Worm (Caenorhabditis elegans) whole organism, midembryonic: ENCODE results near the gene F18A1.7.

Source experiments
- flt-1 ChIP-seq: fragments of 200-800 bp; sonication (Bioruptor generic); IDR thresholded peaks from 2 replicates; pipeline ENCODE4 v1.3.6; 2022; ENCODE audit warnings: missing genetic modification characterization, missing compliant biosample characterization
- klf-2 ChIP-seq: fragments of 200-800 bp; sonication (Bioruptor generic); conservative IDR thresholded peaks from 2 replicates; pipeline ENCODE4 v1.3.6; 2022; ENCODE audit warnings: missing genetic modification reagents, missing genetic modification characterization, missing compliant biosample characterization
- ref-1 ChIP-seq: fragments of 200-800 bp; sonication (Bioruptor generic); conservative IDR thresholded peaks from 2 replicates; pipeline ENCODE4 v1.3.6; 2022; ENCODE audit warnings: missing genetic modification reagents, missing genetic modification characterization, missing compliant biosample characterization
- tab-1 ChIP-seq: fragments of 200-800 bp; sonication (Bioruptor generic); IDR thresholded peaks from 2 replicates; pipeline ENCODE4 v1.3.6; 2022; ENCODE audit warnings: missing genetic modification characterization, missing compliant biosample characterization
- ztf-23 ChIP-seq: fragments of 200-800 bp; sonication (Bioruptor generic); IDR thresholded peaks from 2 replicates; pipeline ENCODE4 v1.3.6; 2022; ENCODE audit warnings: missing genetic modification reagents, missing genetic modification characterization, missing compliant biosample characterization
- ztf-29 ChIP-seq: fragments of 200-800 bp; sonication (Bioruptor generic); IDR thresholded peaks from 2 replicates; pipeline ENCODE4 v1.3.6; 2022; ENCODE audit warnings: missing genetic modification reagents, missing genetic modification characterization, missing compliant biosample characterization

DNA sequence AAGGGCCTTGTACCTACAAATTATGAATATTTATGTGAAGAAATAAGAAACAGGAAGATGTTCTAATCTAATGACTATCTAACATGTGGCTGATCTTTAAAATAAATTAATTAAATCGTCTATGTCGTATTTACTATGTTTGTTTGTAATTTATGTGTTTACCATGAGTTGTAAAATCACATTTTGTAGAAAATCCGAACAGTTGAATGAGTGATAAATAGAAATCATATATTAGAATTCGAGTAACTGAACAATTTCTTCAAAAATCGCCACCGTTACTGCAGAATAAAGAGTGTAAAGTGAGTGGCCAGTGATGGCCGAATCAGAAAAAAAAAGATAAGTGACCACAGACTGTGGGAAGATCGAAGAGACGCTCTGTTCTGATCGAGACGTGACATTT, 33.5 kb downstream of the F18A1.7 start:
- TF ChIP-seq ztf-29 (GFP tag; lab: Robert Waterston, UW) (no peak), tab-1 (GFP tag; lab: Robert Waterston, UW) (no peak), flt-1 (no peak), klf-2 (GFP tag; lab: Robert Waterston, UW) (no peak), ztf-23 (GFP tag; lab: Robert Waterston, UW) (no peak), ref-1 (GFP tag; lab: Robert Waterston, UW) (no peak)
